Worm (Caenorhabditis elegans) whole organism, L1 larva: ENCODE measurements around the gene nhr-38.

ENCODE experiments used
- C04F5.9 ChIP-seq: sonication (generic microtip); optimal IDR thresholded peaks from 2 replicates; lab custom pipeline; 2016; ENCODE audit warnings: missing genetic modification characterization, missing compliant biosample characterization
- C16A3.4 ChIP-seq: fragments of 150-350 bp; optimal IDR thresholded peaks from 2 replicates; lab custom pipeline; 2014; ENCODE audit warnings: missing biosample characterization, missing genetic modification characterization
- C34B4.2 ChIP-seq: sonication (generic microtip); optimal IDR thresholded peaks from 2 replicates; lab custom pipeline; 2017; ENCODE audit warnings: mild to moderate bottlenecking, missing genetic modification characterization, missing compliant biosample characterization
- Y116A8C.19 ChIP-seq: sonication (generic microtip); optimal IDR thresholded peaks from 2 replicates; lab custom pipeline; 2016; ENCODE audit warnings: missing compliant biosample characterization, missing genetic modification characterization, borderline replicate concordance
- alr-1 ChIP-seq: fragments of 200-800 bp; sonication (Bioruptor generic); optimal IDR thresholded peaks from 2 replicates; lab custom pipeline; 2018; ENCODE audit warnings: borderline replicate concordance, mild to moderate bottlenecking, missing genetic modification characterization, missing compliant biosample characterization
- aly-2 ChIP-seq: fragments of 150-350 bp; optimal IDR thresholded peaks from 2 replicates; lab custom pipeline; 2014; ENCODE audit warnings: missing biosample characterization, missing genetic modification characterization
- ama-1 ChIP-seq: fragments of 150-350 bp; optimal IDR thresholded peaks from 2 replicates; lab custom pipeline; 2014
- ceh-63 ChIP-seq: fragments of 200-800 bp; sonication (Bioruptor generic); optimal IDR thresholded peaks from 2 replicates; lab custom pipeline; 2018; ENCODE audit warnings: mild to moderate bottlenecking, missing genetic modification characterization, missing compliant biosample characterization
- ceh-8 ChIP-seq: fragments of 200-800 bp; sonication (Bioruptor generic); optimal IDR thresholded peaks from 2 replicates; lab custom pipeline; 2018; ENCODE audit warnings: mild to moderate bottlenecking, missing genetic modification characterization, moderate library complexity, missing compliant biosample characterization
- ceh-90 ChIP-seq: sonication (generic microtip); optimal IDR thresholded peaks from 2 replicates; lab custom pipeline; 2016; ENCODE audit warnings: missing genetic modification characterization, missing compliant biosample characterization
- ces-1 ChIP-seq: fragments of 150-350 bp; optimal IDR thresholded peaks from 2 replicates; lab custom pipeline; 2014; ENCODE audit warnings: missing biosample characterization, missing genetic modification reagents, missing genetic modification characterization
- dsc-1 ChIP-seq: sonication (generic microtip); optimal IDR thresholded peaks from 2 replicates; lab custom pipeline; 2016; ENCODE audit warnings: mild to moderate bottlenecking, missing genetic modification characterization, missing compliant biosample characterization
- efl-1 ChIP-seq, 4 experiments: fragments of 150-350 bp; optimal IDR thresholded peaks in 3 of 4; peaks in 1 of 4; 1 replicate in 1 of 4; 2 replicates in 3 of 4; lab custom pipeline; 2014; ENCODE audit warnings: missing biosample characterization in 2 of 4, missing genetic modification characterization in 2 of 4, missing genetic modification reagents in 2 of 4
- efl-3 ChIP-seq: fragments of 200-800 bp; sonication (Bioruptor generic); optimal IDR thresholded peaks from 2 replicates; lab custom pipeline; 2018; ENCODE audit warnings: mild to moderate bottlenecking, missing genetic modification characterization, missing compliant biosample characterization
- ets-5 ChIP-seq: fragments of 200-800 bp; sonication (Bioruptor generic); IDR thresholded peaks from 2 replicates; pipeline ENCODE4 v1.3.6; 2022; ENCODE audit warnings: missing genetic modification characterization, missing compliant biosample characterization
- fkh-4 ChIP-seq: sonication (generic microtip); optimal IDR thresholded peaks from 2 replicates; lab custom pipeline; 2016; ENCODE audit warnings: missing compliant biosample characterization, missing genetic modification characterization, borderline replicate concordance
- fkh-8 ChIP-seq: sonication (generic microtip); optimal IDR thresholded peaks from 2 replicates; lab custom pipeline; 2016; ENCODE audit warnings: mild to moderate bottlenecking, missing genetic modification characterization, missing compliant biosample characterization
- hlh-17 ChIP-seq: fragments of 200-800 bp; sonication (Bioruptor generic); optimal IDR thresholded peaks from 2 replicates; lab custom pipeline; 2018; ENCODE audit warnings: missing genetic modification characterization, mild to moderate bottlenecking, missing compliant biosample characterization, moderate library complexity, borderline replicate concordance
- isw-1 ChIP-seq: fragments of 200-800 bp; sonication (Bioruptor generic); IDR thresholded peaks from 2 replicates; pipeline ENCODE4 v1.3.6; 2022; ENCODE audit warnings: missing genetic modification characterization, missing compliant biosample characterization
- jun-1 ChIP-seq: fragments of 150-350 bp; optimal IDR thresholded peaks from 2 replicates; lab custom pipeline; 2014; ENCODE audit warnings: missing biosample characterization, missing genetic modification reagents, missing genetic modification characterization
- lin-14 ChIP-seq: fragments of 200-800 bp; sonication (Bioruptor generic); optimal IDR thresholded peaks from 2 replicates; lab custom pipeline; 2018; ENCODE audit warnings: mild to moderate bottlenecking, missing genetic modification characterization, moderate library complexity, missing compliant biosample characterization
- lin-39 ChIP-seq: fragments of 150-350 bp; optimal IDR thresholded peaks from 2 replicates; lab custom pipeline; 2014; ENCODE audit warnings: missing biosample characterization, missing genetic modification reagents, missing genetic modification characterization
- lir-3 ChIP-seq: sonication (generic microtip); optimal IDR thresholded peaks from 2 replicates; lab custom pipeline; 2016; ENCODE audit warnings: mild to moderate bottlenecking, missing genetic modification characterization, moderate library complexity, missing compliant biosample characterization; ENCODE audit not compliant: poor library complexity
- lsy-2 ChIP-seq, 2 experiments: fragments of 150-350 bp; optimal IDR thresholded peaks; 2 replicates each; lab custom pipeline; 2014; ENCODE audit warnings: missing biosample characterization in 2 of 2, missing genetic modification characterization in 2 of 2
- mab-9 ChIP-seq: fragments of 200-800 bp; sonication (Bioruptor generic); IDR thresholded peaks from 2 replicates; pipeline ENCODE4 v1.3.6; 2022; ENCODE audit warnings: missing genetic modification reagents, missing genetic modification characterization, missing compliant biosample characterization
- mef-2 ChIP-seq: fragments of 150-350 bp; optimal IDR thresholded peaks from 2 replicates; lab custom pipeline; 2014; ENCODE audit warnings: missing biosample characterization, missing genetic modification characterization
- mep-1 ChIP-seq: fragments of 150-350 bp; optimal IDR thresholded peaks from 2 replicates; lab custom pipeline; 2014; ENCODE audit warnings: missing biosample characterization, missing genetic modification characterization
- nhr-11 ChIP-seq: fragments of 150-350 bp; optimal IDR thresholded peaks from 2 replicates; lab custom pipeline; 2014; ENCODE audit warnings: missing biosample characterization, missing genetic modification characterization
- nhr-237 ChIP-seq: fragments of 150-350 bp; optimal IDR thresholded peaks from 2 replicates; lab custom pipeline; 2014; ENCODE audit warnings: missing biosample characterization, missing genetic modification characterization
- nhr-28 ChIP-seq: fragments of 150-350 bp; optimal IDR thresholded peaks from 2 replicates; lab custom pipeline; 2014; ENCODE audit warnings: missing biosample characterization, missing genetic modification characterization
- nhr-71 ChIP-seq: sonication (generic microtip); optimal IDR thresholded peaks from 2 replicates; lab custom pipeline; 2016; ENCODE audit warnings: mild to moderate bottlenecking, missing genetic modification characterization, moderate library complexity, missing compliant biosample characterization
- nhr-84 ChIP-seq: sonication (generic microtip); optimal IDR thresholded peaks from 2 replicates; lab custom pipeline; 2017; ENCODE audit warnings: missing biosample characterization, missing genetic modification characterization
- nhr-90 ChIP-seq: sonication (generic microtip); optimal IDR thresholded peaks from 2 replicates; lab custom pipeline; 2016; ENCODE audit warnings: mild to moderate bottlenecking, missing genetic modification characterization, missing compliant biosample characterization; ENCODE audit not compliant: poor library complexity
- rnt-1 ChIP-seq: sonication (generic microtip); optimal IDR thresholded peaks from 2 replicates; lab custom pipeline; 2016; ENCODE audit warnings: mild to moderate bottlenecking, missing genetic modification characterization, moderate library complexity, missing compliant biosample characterization
- skn-1 ChIP-seq: fragments of 150-350 bp; optimal IDR thresholded peaks from 2 replicates; lab custom pipeline; 2014; ENCODE audit warnings: missing biosample characterization, missing genetic modification characterization
- sup-37 ChIP-seq: fragments of 200-800 bp; sonication (Bioruptor generic); optimal IDR thresholded peaks from 2 replicates; lab custom pipeline; 2018; ENCODE audit warnings: mild to moderate bottlenecking, missing genetic modification characterization, missing compliant biosample characterization
- tbx-2 ChIP-seq: sonication (generic microtip); optimal IDR thresholded peaks from 2 replicates; lab custom pipeline; 2016; ENCODE audit warnings: missing genetic modification characterization, missing compliant biosample characterization
- unc-130 ChIP-seq: fragments of 150-350 bp; optimal IDR thresholded peaks from 2 replicates; lab custom pipeline; 2017; ENCODE audit warnings: missing biosample characterization, missing genetic modification characterization, inconsistent platforms
- unc-30 ChIP-seq: sonication (generic microtip); optimal IDR thresholded peaks from 2 replicates; lab custom pipeline; 2017; ENCODE audit warnings: missing biosample characterization, missing genetic modification characterization
- unc-62 ChIP-seq: fragments of 150-350 bp; optimal IDR thresholded peaks from 2 replicates; lab custom pipeline; 2014; ENCODE audit warnings: missing biosample characterization, missing genetic modification reagents, missing genetic modification characterization
- vab-15 ChIP-seq: sonication (generic microtip); optimal IDR thresholded peaks from 2 replicates; lab custom pipeline; 2017; ENCODE audit warnings: missing genotype, mild to moderate bottlenecking, missing genetic modification characterization, missing compliant biosample characterization
- ztf-4 ChIP-seq: fragments of 150-350 bp; optimal IDR thresholded peaks from 2 replicates; lab custom pipeline; 2014; ENCODE audit warnings: missing biosample characterization, missing genetic modification characterization

The nhr-38 gene

DNA sequence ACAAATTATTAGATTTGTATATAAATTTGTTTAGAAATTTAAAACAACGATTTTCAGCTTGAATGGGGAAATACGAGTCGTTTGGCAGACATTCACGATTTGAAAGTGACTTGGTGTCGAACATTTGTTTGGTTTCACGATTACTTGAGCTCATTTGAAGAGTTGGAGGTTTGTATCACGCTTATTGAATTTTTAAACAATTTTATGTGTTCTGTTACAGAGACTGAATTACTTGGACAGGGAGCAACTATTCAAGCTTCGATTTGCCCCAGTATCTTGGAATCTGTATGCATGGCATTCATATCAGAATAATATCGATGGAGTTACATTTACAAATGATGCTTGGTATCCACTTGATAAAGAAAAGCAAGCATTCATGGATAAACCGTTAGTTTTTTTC, 17.2 kb downstream of the nhr-38 start:
- TF ChIP-seq ztf-4 (tag; lab: Kevin White, UChicago) (no peak), fkh-8 (tag; lab: Kevin White, UChicago) (no peak), lin-39 (tag; lab: Kevin White, UChicago) (no peak)

DNA sequence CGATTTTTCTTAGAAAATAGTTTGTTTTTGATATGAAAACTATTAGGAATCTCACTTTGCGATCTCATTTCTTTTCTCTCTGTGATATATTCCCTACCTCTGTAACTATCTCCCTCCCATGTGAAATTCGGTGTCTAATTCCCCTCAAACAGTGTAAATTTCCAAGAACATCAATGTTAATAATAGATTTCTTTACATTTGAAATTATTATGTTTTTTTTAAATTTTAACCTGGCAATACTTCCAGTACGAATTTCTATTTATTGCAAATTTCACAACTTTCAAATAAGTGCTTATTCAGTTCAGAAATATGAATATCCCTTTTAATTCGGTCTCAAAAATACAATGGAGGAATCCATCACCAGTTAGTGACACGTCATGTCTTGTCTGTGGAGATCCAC, 18.4 kb downstream of the nhr-38 start, which contains the start of gene nhr-100:
nhr-100 (plus strand) TSS at position 301 of the 400 bp plus-strand sequence.
- no peak for TF ChIP-seq skn-1 (tag; lab: Kevin White, UChicago)
- no peak for TF ChIP-seq mab-9 (GFP tag; lab: Robert Waterston, UW)
- TF ChIP-seq nhr-28 (tag; lab: Kevin White, UChicago) = no peak
- no peak for TF ChIP-seq ceh-8
- no peak for TF ChIP-seq C34B4.2 (tag; lab: Kevin White, UChicago)
- no peak for TF ChIP-seq nhr-237 (tag; lab: Kevin White, UChicago)
- no peak for TF ChIP-seq ets-5 (GFP tag; lab: Robert Waterston, UW)
- TF ChIP-seq dsc-1 (tag; lab: Kevin White, UChicago) = no peak
- TF ChIP-seq tbx-2 (tag; lab: Kevin White, UChicago) = no peak
- no peak for TF ChIP-seq fkh-4 (tag; lab: Kevin White, UChicago)
- no peak for TF ChIP-seq hlh-17
- no peak for TF ChIP-seq ama-1 (lab: Kevin White, UChicago)
- TF ChIP-seq unc-30 (tag; lab: Kevin White, UChicago) = no peak

DNA sequence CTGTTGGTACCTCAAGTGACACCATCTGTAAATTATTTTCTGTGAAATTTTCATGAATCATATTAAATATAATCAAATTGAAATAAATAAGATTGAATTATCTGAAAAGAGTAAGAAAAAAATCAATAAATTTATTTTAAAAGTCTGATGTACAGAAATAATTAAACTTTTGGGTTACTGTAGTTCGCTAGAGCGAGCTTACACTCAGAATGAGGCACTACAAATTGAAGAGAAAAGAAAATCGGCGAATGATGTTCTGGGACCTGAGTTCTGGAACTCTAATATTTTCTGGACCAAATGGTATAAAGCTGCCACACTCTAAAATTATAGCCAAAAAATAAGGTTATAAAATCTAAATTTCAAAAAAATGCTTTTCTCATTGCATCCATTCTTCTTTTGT, 23.9 kb downstream of the nhr-38 start:
- TF ChIP-seq sup-37 (GFP tag; lab: Kevin White, UChicago) (no peak), unc-130 (tag; lab: Kevin White, UChicago) (no peak), nhr-90 (no peak), nhr-237 (tag; lab: Kevin White, UChicago) (no peak), ceh-90 (tag; lab: Kevin White, UChicago) (no peak), unc-62 (GFP tag; lab: Kevin White, UChicago) (no peak), lir-3 (no peak), ceh-8 (no peak), alr-1 (tag; lab: Kevin White, UChicago) (no peak), skn-1 (tag; lab: Kevin White, UChicago) (no peak), aly-2 (tag; lab: Kevin White, UChicago) (no peak), vab-15 (tag; lab: Kevin White, UChicago) (no peak), isw-1 (GFP tag; lab: Robert Waterston, UW) (no peak), mef-2 (tag; lab: Kevin White, UChicago) (no peak), nhr-84 (tag; lab: Kevin White, UChicago) (no peak), ces-1 (no peak)
- TF ChIP-seq, all 84 proteins: peak for 0

DNA sequence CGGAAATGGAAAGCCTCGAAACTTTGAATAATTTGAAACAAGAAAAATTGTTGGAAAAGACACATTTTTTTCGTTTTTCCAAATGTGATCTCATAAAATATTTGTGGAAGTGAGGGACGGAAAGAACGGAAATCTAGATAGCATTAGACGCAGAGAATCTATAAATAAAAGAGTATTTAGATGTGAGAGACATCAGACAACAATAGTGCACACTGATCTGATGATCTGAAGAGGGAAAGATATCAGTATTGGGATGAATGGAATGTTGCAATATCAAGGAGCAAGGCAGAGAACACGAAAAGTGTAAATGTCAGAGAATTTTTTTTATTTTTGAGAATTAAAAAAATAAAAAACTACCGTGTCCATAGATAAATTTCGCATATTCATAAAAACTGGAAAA, 24.9 kb downstream of the nhr-38 start:
- TF ChIP-seq nhr-90 = no peak
- no peak for TF ChIP-seq ceh-63 (GFP tag; lab: Kevin White, UChicago)
- TF ChIP-seq nhr-11 (tag; lab: Kevin White, UChicago) = no peak
- no peak for TF ChIP-seq efl-3
- no peak for TF ChIP-seq C16A3.4 (tag; lab: Kevin White, UChicago)
- TF ChIP-seq lin-14 = peak; percentile 50
- TF ChIP-seq nhr-71 = peak; percentile 1
- peak; percentile 10 for TF ChIP-seq rnt-1 (tag; lab: Kevin White, UChicago)
- no peak for TF ChIP-seq jun-1 (tag; lab: Kevin White, UChicago)
- TF ChIP-seq Y116A8C.19 = no peak
- TF ChIP-seq lsy-2 (tag; optimal IDR thresholded peaks at IDR 0.05; lab: Kevin White, UChicago) = peak in 1 of 2 experiments; percentile 14
- peak; percentile 1 for TF ChIP-seq mep-1 (tag; lab: Kevin White, UChicago)
- peak in 1 of 2 experiments; percentile 17 for TF ChIP-seq efl-1 (optimal IDR thresholded peaks at IDR 0.05; lab: Kevin White, UChicago)
- no peak for TF ChIP-seq efl-1 (GFP tag; optimal IDR thresholded peaks at IDR 0.05 in 1 of 2; lab: Kevin White, UChicago)
- no peak for TF ChIP-seq C04F5.9 (tag; lab: Kevin White, UChicago)
- no peak for TF ChIP-seq lin-39 (tag; lab: Kevin White, UChicago)
